Worm (Caenorhabditis elegans) whole organism, mixed stage, embryonic: ENCODE data around the gene nex-3.

Source experiments
- ceh-83 ChIP-seq: fragments of 200-800 bp; sonication (Bioruptor generic); optimal IDR thresholded peaks from 2 replicates; lab custom pipeline; 2018; ENCODE audit warnings: mild to moderate bottlenecking, missing genetic modification characterization, missing compliant biosample characterization
- ces-1 ChIP-seq: fragments of 150-350 bp; optimal IDR thresholded peaks from 2 replicates; lab custom pipeline; 2014; ENCODE audit warnings: missing biosample characterization, missing genetic modification reagents, missing genetic modification characterization
- flh-1 ChIP-seq: fragments of 200-800 bp; sonication (Bioruptor generic); optimal IDR thresholded peaks from 2 replicates; lab custom pipeline; 2018; ENCODE audit warnings: mild to moderate bottlenecking, missing genetic modification characterization, moderate library complexity, missing compliant biosample characterization
- lsy-2 ChIP-seq: fragments of 150-350 bp; optimal IDR thresholded peaks from 2 replicates; lab custom pipeline; 2014; ENCODE audit warnings: missing biosample characterization, missing genetic modification characterization
- mep-1 ChIP-seq: fragments of 150-350 bp; optimal IDR thresholded peaks from 2 replicates; lab custom pipeline; 2017; ENCODE audit warnings: missing biosample characterization, missing genetic modification reagents, missing genetic modification characterization, inconsistent platforms
- nhr-28 ChIP-seq: fragments of 150-350 bp; optimal IDR thresholded peaks from 2 replicates; lab custom pipeline; 2014; ENCODE audit warnings: missing biosample characterization, missing genetic modification characterization
- nhr-76 ChIP-seq: sonication (generic microtip); optimal IDR thresholded peaks from 2 replicates; lab custom pipeline; 2017; ENCODE audit warnings: missing biosample characterization, missing genetic modification characterization
- pha-4 ChIP-seq: fragments of 150-350 bp; optimal IDR thresholded peaks from 2 replicates; lab custom pipeline; 2018; ENCODE audit warnings: missing biosample characterization, missing genetic modification reagents, missing genetic modification characterization
- sptf-1 ChIP-seq: sonication (generic microtip); optimal IDR thresholded peaks from 2 replicates; lab custom pipeline; 2017; ENCODE audit warnings: mild to moderate bottlenecking, missing genetic modification characterization, moderate library complexity, missing compliant biosample characterization
- unc-39 ChIP-seq: fragments of 150-350 bp; optimal IDR thresholded peaks from 2 replicates; lab custom pipeline; 2014; ENCODE audit warnings: missing biosample characterization, missing genetic modification characterization
- ztf-11 ChIP-seq: fragments of 150-350 bp; optimal IDR thresholded peaks from 2 replicates; lab custom pipeline; 2014; ENCODE audit warnings: missing biosample characterization, missing genetic modification characterization

DNA sequence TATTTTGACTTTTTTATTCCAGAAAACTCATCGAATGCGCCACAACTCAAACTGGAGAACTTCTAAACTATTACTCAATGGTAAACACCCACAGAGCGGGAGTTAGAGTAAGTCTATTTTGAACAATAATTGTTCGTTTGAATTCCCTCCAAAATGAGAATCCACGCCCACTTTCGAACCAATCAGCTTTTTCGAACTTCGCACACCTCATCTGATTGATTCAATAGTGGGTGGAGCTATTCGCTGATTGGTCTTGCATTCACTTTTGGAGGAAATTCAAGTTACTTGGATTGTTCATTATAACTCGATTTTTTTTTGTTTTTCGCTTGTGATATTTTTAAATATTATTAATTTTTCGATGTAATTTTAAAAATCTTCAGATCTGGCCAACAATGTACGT lies 46.0 kb upstream of the nex-3 start:
- TF ChIP-seq nhr-28 (tag; lab: Kevin White, UChicago) (no peak), pha-4 (no peak), sptf-1 (tag; lab: Kevin White, UChicago) (no peak), ztf-11 (tag; lab: Kevin White, UChicago) (no peak), ces-1 (GFP tag; lab: Kevin White, UChicago) (no peak), lsy-2 (tag; lab: Kevin White, UChicago) (no peak), nhr-76 (tag; lab: Kevin White, UChicago) (no peak), ceh-83 (no peak), unc-39 (tag; lab: Kevin White, UChicago) (no peak), mep-1 (no peak), flh-1 (GFP tag; lab: Kevin White, UChicago) (no peak)
